Worm (Caenorhabditis elegans) whole organism, early embryonic: ENCODE data around the gene arrd-3.

Source experiments
- B0310.2 ChIP-seq: sonication (generic microtip); optimal IDR thresholded peaks from 2 replicates; lab custom pipeline; 2016; ENCODE audit warnings: mild to moderate bottlenecking, missing genetic modification characterization, missing compliant biosample characterization
- F13C5.2 ChIP-seq: sonication (generic microtip); optimal IDR thresholded peaks from 2 replicates; lab custom pipeline; 2017; ENCODE audit warnings: mild to moderate bottlenecking, missing genetic modification characterization, inconsistent platforms, missing compliant biosample characterization
- aly-1 ChIP-seq: sonication (generic microtip); optimal IDR thresholded peaks from 2 replicates; lab custom pipeline; 2016; ENCODE audit warnings: missing genetic modification characterization, missing compliant biosample characterization
- ama-1 ChIP-seq: fragments of 150-350 bp; optimal IDR thresholded peaks from 2 replicates; lab custom pipeline; 2014
- ceh-13 ChIP-seq: fragments of 200-800 bp; sonication (Bioruptor generic); optimal IDR thresholded peaks from 2 replicates; lab custom pipeline; 2018; ENCODE audit warnings: mild to moderate bottlenecking, missing genetic modification characterization, missing compliant biosample characterization
- ceh-36 ChIP-seq: sonication (generic microtip); optimal IDR thresholded peaks from 2 replicates; lab custom pipeline; 2016; ENCODE audit warnings: missing genetic modification characterization, inconsistent platforms, missing compliant biosample characterization
- ets-7 ChIP-seq: sonication (generic microtip); optimal IDR thresholded peaks from 2 replicates; lab custom pipeline; 2016; ENCODE audit warnings: missing genotype, missing genetic modification characterization, missing compliant biosample characterization
- flt-1 ChIP-seq: fragments of 200-800 bp; sonication (Bioruptor generic); IDR thresholded peaks from 2 replicates; pipeline ENCODE4 v1.3.6; 2022; ENCODE audit warnings: missing genetic modification characterization, missing compliant biosample characterization
- hmbx-1 ChIP-seq: sonication (generic microtip); optimal IDR thresholded peaks from 2 replicates; lab custom pipeline; 2016; ENCODE audit warnings: mild to moderate bottlenecking, missing genetic modification characterization, missing compliant biosample characterization
- hmg-4 ChIP-seq: fragments of 200-800 bp; sonication (Bioruptor generic); optimal IDR thresholded peaks from 2 replicates; lab custom pipeline; 2018; ENCODE audit warnings: mild to moderate bottlenecking, missing genetic modification characterization, missing compliant biosample characterization
- hnd-1 ChIP-seq: sonication (generic microtip); optimal IDR thresholded peaks from 2 replicates; lab custom pipeline; 2016; ENCODE audit warnings: missing genetic modification characterization, missing compliant biosample characterization
- pes-1 ChIP-seq: fragments of 200-800 bp; sonication (Bioruptor generic); IDR thresholded peaks from 2 replicates; pipeline ENCODE4 v1.3.6; 2022; ENCODE audit warnings: missing genetic modification reagents, missing genetic modification characterization, missing compliant biosample characterization
- scrt-1 ChIP-seq: fragments of 200-800 bp; sonication (Bioruptor generic); IDR thresholded peaks from 2 replicates; pipeline ENCODE4 v1.3.6; 2022; ENCODE audit warnings: missing genetic modification characterization, missing compliant biosample characterization
- sea-1 ChIP-seq: fragments of 200-800 bp; sonication (Bioruptor generic); conservative IDR thresholded peaks from 2 replicates; pipeline ENCODE4 v1.3.6; 2022; ENCODE audit warnings: missing genetic modification characterization, missing compliant biosample characterization
- tbx-11 ChIP-seq: fragments of 200-800 bp; sonication (Bioruptor generic); IDR thresholded peaks from 2 replicates; pipeline ENCODE4 v1.3.6; 2022; ENCODE audit warnings: missing genetic modification characterization, missing compliant biosample characterization
- tbx-37 ChIP-seq: fragments of 200-800 bp; sonication (Bioruptor generic); conservative IDR thresholded peaks from 2 replicates; pipeline ENCODE4 v1.3.6; 2022; ENCODE audit warnings: missing genetic modification reagents, missing genetic modification characterization, missing compliant biosample characterization
- tra-4 ChIP-seq: sonication (generic microtip); optimal IDR thresholded peaks from 2 replicates; lab custom pipeline; 2017; ENCODE audit warnings: missing genetic modification characterization, missing compliant biosample characterization

Gene arrd-3

DNA sequence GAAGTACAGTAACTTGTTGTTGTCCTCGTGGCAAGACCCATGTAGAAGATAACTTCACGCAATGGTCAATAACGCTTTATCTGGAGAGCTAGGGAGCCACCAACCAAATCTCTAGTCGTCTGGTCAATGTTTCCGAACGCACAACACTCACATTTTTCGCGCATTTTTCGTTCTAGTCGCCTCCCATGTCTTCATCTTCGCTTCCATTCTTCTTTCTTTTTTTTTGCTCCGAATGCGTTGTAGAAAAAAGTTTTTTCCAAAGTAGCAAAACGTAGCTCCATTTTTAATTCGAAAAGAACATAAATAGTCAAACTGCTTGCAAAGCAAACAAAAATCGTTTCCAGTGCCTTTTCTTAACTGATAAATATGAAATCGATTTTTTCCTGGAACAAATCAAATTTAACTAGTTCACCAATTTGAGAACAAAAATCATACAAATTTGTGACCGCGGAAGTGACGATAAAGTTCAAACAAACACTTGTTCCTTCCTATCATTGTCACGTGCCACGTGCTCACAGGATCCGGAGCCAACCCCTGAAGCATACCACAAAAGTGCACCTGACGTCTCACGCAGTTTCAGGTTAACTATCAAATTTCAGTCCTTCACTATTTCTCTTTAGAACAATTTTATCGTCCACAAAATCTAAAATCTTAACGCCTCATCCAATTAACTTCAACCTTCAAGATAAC, 6.6 kb downstream of the arrd-3 start:
- TF ChIP-seq F13C5.2 (tag; lab: Kevin White, UChicago) (no peak), hmg-4 (no peak), flt-1 (GFP tag; lab: Robert Waterston, UW) (no peak), ama-1 (lab: Kevin White, UChicago) (no peak), sea-1 (GFP tag; lab: Robert Waterston, UW) (no peak), ceh-36 (tag; lab: Kevin White, UChicago) (no peak), hmbx-1 (tag; lab: Kevin White, UChicago) (no peak), aly-1 (tag; lab: Kevin White, UChicago) (no peak), ceh-13 (GFP tag; lab: Kevin White, UChicago) (no peak), B0310.2 (tag; lab: Kevin White, UChicago) (no peak)

DNA sequence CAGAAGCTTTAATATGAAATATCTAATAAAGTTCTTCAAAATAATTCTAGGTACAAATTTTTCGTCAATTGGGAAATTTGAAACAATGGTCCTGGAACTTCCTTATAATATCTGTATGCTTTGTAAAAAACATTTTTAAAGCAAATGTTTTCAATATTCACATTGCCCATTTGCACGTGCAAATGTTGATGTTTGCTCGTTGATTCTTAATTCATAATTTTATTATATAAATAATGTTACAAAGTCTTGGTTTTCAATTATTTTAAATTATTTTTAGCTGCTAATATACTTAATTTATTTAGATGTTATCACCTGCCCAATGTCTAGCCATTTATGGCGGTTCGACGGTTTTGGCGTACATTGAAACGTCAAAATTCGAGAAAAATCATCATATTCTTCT, 9.6 kb downstream of the arrd-3 start, which contains the start of gene M176.11:
M176.11 (plus strand) TSS at position 301 of the 400 bp plus-strand sequence.
- no peak for TF ChIP-seq ceh-13 (GFP tag; lab: Kevin White, UChicago)
- no peak for TF ChIP-seq F13C5.2 (tag; lab: Kevin White, UChicago)
- TF ChIP-seq pes-1 (GFP tag; lab: Robert Waterston, UW): no peak

DNA sequence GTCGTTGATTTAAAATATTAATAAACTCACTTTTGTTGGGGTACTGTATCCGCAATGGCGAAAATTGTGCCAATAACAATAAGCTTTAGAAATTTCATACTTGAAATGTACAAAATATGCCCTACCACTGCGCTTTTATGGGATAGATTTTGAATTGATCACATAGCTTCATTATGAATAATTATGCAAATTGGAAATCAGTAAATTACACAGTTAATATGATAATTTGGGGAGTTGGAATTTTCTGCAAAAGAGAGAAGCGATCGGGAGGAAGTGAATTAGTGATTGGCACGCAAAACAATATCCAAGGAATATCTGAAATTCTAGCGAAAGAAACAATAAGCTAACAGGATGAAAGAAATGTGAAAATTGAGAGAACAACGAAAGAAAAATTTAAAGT, 13.7 kb downstream of the arrd-3 start, which contains the start of gene M176.10:
M176.10 (minus strand) TSS at position 101 of the 400 bp plus-strand sequence.
- TF ChIP-seq tra-4 (tag; lab: Kevin White, UChicago) (no peak), pes-1 (GFP tag; lab: Robert Waterston, UW) (no peak), ets-7 (tag; lab: Kevin White, UChicago) (no peak), ceh-36 (tag; lab: Kevin White, UChicago) (no peak), B0310.2 (tag; lab: Kevin White, UChicago) (no peak), F13C5.2 (tag; lab: Kevin White, UChicago) (no peak), tbx-37 (GFP tag; lab: Robert Waterston, UW) (no peak), ama-1 (lab: Kevin White, UChicago) (no peak)

ce11 chrII:9427644-9428043, 15.3 kb downstream of the arrd-3 start, which contains the start of gene M176.5:
TSS of gene M176.5 (minus strand) at chrII:9427744.
- TF ChIP-seq hnd-1 (tag; lab: Kevin White, UChicago) (no peak), flt-1 (GFP tag; lab: Robert Waterston, UW) (no peak), sea-1 (GFP tag; lab: Robert Waterston, UW) (no peak), ama-1 (lab: Kevin White, UChicago) (no peak), tbx-37 (GFP tag; lab: Robert Waterston, UW) (no peak), aly-1 (tag; lab: Kevin White, UChicago) (no peak), ceh-36 (tag; lab: Kevin White, UChicago) (no peak), scrt-1 (GFP tag; lab: Robert Waterston, UW) (no peak), ceh-13 (GFP tag; lab: Kevin White, UChicago) (no peak), B0310.2 (tag; lab: Kevin White, UChicago) (no peak), F13C5.2 (tag; lab: Kevin White, UChicago) (no peak), tra-4 (tag; lab: Kevin White, UChicago) (no peak), pes-1 (GFP tag; lab: Robert Waterston, UW) (no peak), tbx-11 (GFP tag; lab: Robert Waterston, UW) (no peak), hmbx-1 (tag; lab: Kevin White, UChicago) (no peak), hmg-4 (no peak), ets-7 (tag; lab: Kevin White, UChicago) (no peak)

DNA sequence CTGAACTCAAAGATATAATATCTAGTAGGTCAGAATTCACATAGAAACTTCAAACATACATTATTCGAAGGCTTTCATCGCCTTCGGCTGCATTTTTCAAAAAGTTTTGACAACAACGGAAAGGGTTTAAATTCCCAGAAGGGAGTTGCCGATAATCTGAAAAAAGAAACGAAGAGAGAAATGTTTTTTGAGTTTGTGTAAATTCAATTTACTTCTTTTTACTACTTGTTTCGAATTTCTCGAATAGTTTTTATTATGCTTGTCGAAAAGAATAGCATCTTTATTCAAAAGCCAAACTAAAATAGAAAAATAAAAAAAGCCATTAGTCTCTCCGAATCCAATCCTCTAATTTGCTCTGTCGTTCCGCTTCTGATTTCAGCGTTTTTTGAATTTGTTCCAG, 18.8 kb downstream of the arrd-3 start:
- TF ChIP-seq ceh-13 (GFP tag; lab: Kevin White, UChicago) (no peak), flt-1 (GFP tag; lab: Robert Waterston, UW) (no peak), sea-1 (GFP tag; lab: Robert Waterston, UW) (no peak), tbx-37 (GFP tag; lab: Robert Waterston, UW) (no peak), aly-1 (tag; lab: Kevin White, UChicago) (no peak), scrt-1 (GFP tag; lab: Robert Waterston, UW) (no peak)

DNA sequence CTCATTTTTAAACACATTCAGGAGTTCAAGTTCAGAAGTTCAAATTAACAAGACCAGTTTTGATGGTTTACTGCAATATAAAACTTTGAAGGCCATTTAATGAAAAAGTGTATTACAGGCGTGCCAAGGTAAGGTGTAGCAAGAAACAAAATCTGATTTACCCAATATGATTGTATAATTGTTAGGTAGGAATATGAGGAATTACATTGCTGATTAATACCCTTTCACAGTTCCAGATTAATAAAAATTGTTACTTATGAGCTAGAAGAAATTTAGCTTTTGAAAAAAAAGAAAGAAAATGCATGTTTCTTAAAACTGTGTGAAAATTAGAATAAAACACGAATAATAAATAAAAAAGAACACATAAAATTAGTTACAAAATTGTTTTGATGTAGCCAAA, 21.3 kb downstream of the arrd-3 start, which contains the start of gene kin-15:
kin-15 (minus strand) TSS at position 101 of the 400 bp plus-strand sequence.
- TF ChIP-seq F13C5.2 (tag; lab: Kevin White, UChicago): no peak
- no peak for TF ChIP-seq ceh-36 (tag; lab: Kevin White, UChicago)
- TF ChIP-seq tbx-11 (GFP tag; lab: Robert Waterston, UW): no peak
- TF ChIP-seq tra-4 (tag; lab: Kevin White, UChicago): no peak
- TF ChIP-seq ama-1 (lab: Kevin White, UChicago): no peak
- no peak for TF ChIP-seq hmg-4
- no peak for TF ChIP-seq ceh-13 (GFP tag; lab: Kevin White, UChicago)
- no peak for TF ChIP-seq hnd-1 (tag; lab: Kevin White, UChicago)

- TF ChIP-seq ets-7 (tag; lab: Kevin White, UChicago) (no peak), sea-1 (GFP tag; lab: Robert Waterston, UW) (no peak), aly-1 (tag; lab: Kevin White, UChicago) (no peak), tbx-37 (GFP tag; lab: Robert Waterston, UW) (no peak), B0310.2 (tag; lab: Kevin White, UChicago) (no peak), F13C5.2 (tag; lab: Kevin White, UChicago) (no peak), ceh-13 (GFP tag; lab: Kevin White, UChicago) (no peak), flt-1 (GFP tag; lab: Robert Waterston, UW) (no peak), ceh-36 (tag; lab: Kevin White, UChicago) (no peak), hmg-4 (no peak), tbx-11 (GFP tag; lab: Robert Waterston, UW) (no peak), pes-1 (GFP tag; lab: Robert Waterston, UW) (no peak), hnd-1 (tag; lab: Kevin White, UChicago) (no peak), hmbx-1 (tag; lab: Kevin White, UChicago) (no peak), ama-1 (lab: Kevin White, UChicago) (no peak), tra-4 (tag; lab: Kevin White, UChicago) (no peak), scrt-1 (GFP tag; lab: Robert Waterston, UW) (no peak)
These were observed 23.7 kb downstream of the arrd-3 start, which contains the start of gene kin-16 for ce11 chrII:9436009-9436408. TSS of gene kin-16 (minus strand) at chrII:9436109.
